Worm (Caenorhabditis elegans) whole organism, L1 larva: ENCODE data around the gene ccep-97.

Experiments used
- C34B4.2 ChIP-seq: sonication (generic microtip); optimal IDR thresholded peaks from 2 replicates; lab custom pipeline; 2017; ENCODE audit warnings: mild to moderate bottlenecking, missing genetic modification characterization, missing compliant biosample characterization
- Y116A8C.19 ChIP-seq: sonication (generic microtip); optimal IDR thresholded peaks from 2 replicates; lab custom pipeline; 2016; ENCODE audit warnings: missing compliant biosample characterization, missing genetic modification characterization, borderline replicate concordance
- aha-1 ChIP-seq: fragments of 150-350 bp; optimal IDR thresholded peaks from 2 replicates; lab custom pipeline; 2014; ENCODE audit warnings: missing biosample characterization, missing genetic modification characterization
- ceh-63 ChIP-seq: fragments of 200-800 bp; sonication (Bioruptor generic); optimal IDR thresholded peaks from 2 replicates; lab custom pipeline; 2018; ENCODE audit warnings: mild to moderate bottlenecking, missing genetic modification characterization, missing compliant biosample characterization
- ceh-8 ChIP-seq: fragments of 200-800 bp; sonication (Bioruptor generic); optimal IDR thresholded peaks from 2 replicates; lab custom pipeline; 2018; ENCODE audit warnings: mild to moderate bottlenecking, missing genetic modification characterization, moderate library complexity, missing compliant biosample characterization
- ceh-88 ChIP-seq: fragments of 200-800 bp; sonication (Bioruptor generic); IDR thresholded peaks from 2 replicates; pipeline ENCODE4 v1.3.6; 2022; ENCODE audit warnings: missing genetic modification characterization, missing compliant biosample characterization
- ces-1 ChIP-seq: fragments of 150-350 bp; optimal IDR thresholded peaks from 2 replicates; lab custom pipeline; 2014; ENCODE audit warnings: missing biosample characterization, missing genetic modification reagents, missing genetic modification characterization
- dpl-1 ChIP-seq, 3 experiments: fragments of 150-350 bp in 2 of 3; sonication (generic microtip) in 1 of 3; optimal IDR thresholded peaks; 2 replicates each; lab custom pipeline; 2014 to 2017; ENCODE audit warnings: missing biosample characterization in 3 of 3, missing genetic modification characterization in 3 of 3, missing genetic modification reagents in 3 of 3
- efl-1 ChIP-seq, 4 experiments: fragments of 150-350 bp; optimal IDR thresholded peaks in 3 of 4; peaks in 1 of 4; 1 replicate in 1 of 4; 2 replicates in 3 of 4; lab custom pipeline; 2014; ENCODE audit warnings: missing biosample characterization in 2 of 4, missing genetic modification characterization in 2 of 4, missing genetic modification reagents in 2 of 4
- egl-13 ChIP-seq: sonication (generic microtip); optimal IDR thresholded peaks from 2 replicates; lab custom pipeline; 2016; ENCODE audit warnings: missing genotype, missing genetic modification reagents, missing genetic modification characterization, missing compliant biosample characterization
- egl-27 ChIP-seq, 2 experiments: fragments of 150-350 bp in 1 of 2; sonication (generic microtip); optimal IDR thresholded peaks; 3 replicates each; lab custom pipeline; 2017 to 2018; ENCODE audit warnings: missing biosample characterization in 2 of 2, missing genetic modification characterization in 2 of 2, missing genetic modification reagents in 2 of 2
- elt-3 ChIP-seq, 6 experiments: fragments of 150-350 bp in 1 of 6; sonication (generic microtip); optimal IDR thresholded peaks; 2 replicates each; lab custom pipeline; 2017 to 2018; ENCODE audit warnings: missing biosample characterization in 6 of 6, missing genetic modification characterization in 6 of 6, inconsistent platforms in 1 of 6
- fkh-4 ChIP-seq: sonication (generic microtip); optimal IDR thresholded peaks from 2 replicates; lab custom pipeline; 2016; ENCODE audit warnings: missing compliant biosample characterization, missing genetic modification characterization, borderline replicate concordance
- fos-1 ChIP-seq: fragments of 150-350 bp; optimal IDR thresholded peaks from 2 replicates; lab custom pipeline; 2014; ENCODE audit warnings: missing biosample characterization, missing genetic modification characterization
- grh-1 ChIP-seq: fragments of 200-800 bp; sonication (Bioruptor generic); IDR thresholded peaks from 2 replicates; pipeline ENCODE4 v1.3.6; 2022; ENCODE audit warnings: missing genetic modification reagents, missing genetic modification characterization, missing compliant biosample characterization
- hlh-17 ChIP-seq: fragments of 200-800 bp; sonication (Bioruptor generic); optimal IDR thresholded peaks from 2 replicates; lab custom pipeline; 2018; ENCODE audit warnings: missing genetic modification characterization, mild to moderate bottlenecking, missing compliant biosample characterization, moderate library complexity, borderline replicate concordance
- isw-1 ChIP-seq: fragments of 200-800 bp; sonication (Bioruptor generic); IDR thresholded peaks from 2 replicates; pipeline ENCODE4 v1.3.6; 2022; ENCODE audit warnings: missing genetic modification characterization, missing compliant biosample characterization
- jun-1 ChIP-seq: fragments of 150-350 bp; optimal IDR thresholded peaks from 2 replicates; lab custom pipeline; 2014; ENCODE audit warnings: missing biosample characterization, missing genetic modification reagents, missing genetic modification characterization
- lin-14 ChIP-seq: fragments of 200-800 bp; sonication (Bioruptor generic); optimal IDR thresholded peaks from 2 replicates; lab custom pipeline; 2018; ENCODE audit warnings: mild to moderate bottlenecking, missing genetic modification characterization, moderate library complexity, missing compliant biosample characterization
- lin-15B ChIP-seq: fragments of 150-350 bp; sonication (generic microtip); optimal IDR thresholded peaks from 3 replicates; lab custom pipeline; 2014; ENCODE audit warnings: missing biosample characterization, missing genetic modification characterization
- lin-35 ChIP-seq, 2 experiments: fragments of 150-350 bp; optimal IDR thresholded peaks; 2 replicates each; lab custom pipeline; 2014; ENCODE audit warnings: missing biosample characterization in 2 of 2, missing genetic modification characterization in 2 of 2, missing genetic modification reagents in 2 of 2
- lir-3 ChIP-seq: sonication (generic microtip); optimal IDR thresholded peaks from 2 replicates; lab custom pipeline; 2016; ENCODE audit warnings: mild to moderate bottlenecking, missing genetic modification characterization, moderate library complexity, missing compliant biosample characterization; ENCODE audit not compliant: poor library complexity
- mab-9 ChIP-seq: fragments of 200-800 bp; sonication (Bioruptor generic); IDR thresholded peaks from 2 replicates; pipeline ENCODE4 v1.3.6; 2022; ENCODE audit warnings: missing genetic modification reagents, missing genetic modification characterization, missing compliant biosample characterization
- mdl-1 ChIP-seq, 2 experiments: fragments of 150-350 bp; optimal IDR thresholded peaks; 2 replicates each; lab custom pipeline; 2014 to 2017; ENCODE audit warnings: missing biosample characterization in 2 of 2, missing genetic modification characterization in 2 of 2, inconsistent platforms in 1 of 2
- mep-1 ChIP-seq: fragments of 150-350 bp; optimal IDR thresholded peaks from 2 replicates; lab custom pipeline; 2014; ENCODE audit warnings: missing biosample characterization, missing genetic modification characterization
- nhr-11 ChIP-seq: fragments of 150-350 bp; optimal IDR thresholded peaks from 2 replicates; lab custom pipeline; 2014; ENCODE audit warnings: missing biosample characterization, missing genetic modification characterization
- nhr-19 ChIP-seq: fragments of 200-800 bp; sonication (Bioruptor generic); conservative IDR thresholded peaks from 2 replicates; pipeline ENCODE4 v1.3.6; 2022; ENCODE audit warnings: missing genetic modification characterization, missing compliant biosample characterization
- nhr-237 ChIP-seq: fragments of 150-350 bp; optimal IDR thresholded peaks from 2 replicates; lab custom pipeline; 2014; ENCODE audit warnings: missing biosample characterization, missing genetic modification characterization
- nhr-47 ChIP-seq: sonication (generic microtip); optimal IDR thresholded peaks from 2 replicates; lab custom pipeline; 2016; ENCODE audit warnings: mild to moderate bottlenecking, missing genetic modification characterization, moderate library complexity, missing compliant biosample characterization
- nhr-71 ChIP-seq: sonication (generic microtip); optimal IDR thresholded peaks from 2 replicates; lab custom pipeline; 2016; ENCODE audit warnings: mild to moderate bottlenecking, missing genetic modification characterization, moderate library complexity, missing compliant biosample characterization
- nhr-85 ChIP-seq: sonication (generic microtip); peaks from one replicate; lab custom pipeline; 2016; ENCODE audit warnings: missing genetic modification characterization, inconsistent platforms, missing compliant biosample characterization
- nhr-90 ChIP-seq: sonication (generic microtip); optimal IDR thresholded peaks from 2 replicates; lab custom pipeline; 2016; ENCODE audit warnings: mild to moderate bottlenecking, missing genetic modification characterization, missing compliant biosample characterization; ENCODE audit not compliant: poor library complexity
- rnt-1 ChIP-seq: sonication (generic microtip); optimal IDR thresholded peaks from 2 replicates; lab custom pipeline; 2016; ENCODE audit warnings: mild to moderate bottlenecking, missing genetic modification characterization, moderate library complexity, missing compliant biosample characterization
- skn-1 ChIP-seq: fragments of 150-350 bp; optimal IDR thresholded peaks from 2 replicates; lab custom pipeline; 2014; ENCODE audit warnings: missing biosample characterization, missing genetic modification characterization
- snpc-4 ChIP-seq: fragments of 150-350 bp; optimal IDR thresholded peaks from 2 replicates; lab custom pipeline; 2014; ENCODE audit warnings: missing biosample characterization, missing genetic modification characterization
- sup-37 ChIP-seq: fragments of 200-800 bp; sonication (Bioruptor generic); optimal IDR thresholded peaks from 2 replicates; lab custom pipeline; 2018; ENCODE audit warnings: mild to moderate bottlenecking, missing genetic modification characterization, missing compliant biosample characterization
- unc-130 ChIP-seq: fragments of 150-350 bp; optimal IDR thresholded peaks from 2 replicates; lab custom pipeline; 2017; ENCODE audit warnings: missing biosample characterization, missing genetic modification characterization, inconsistent platforms
- unc-30 ChIP-seq: sonication (generic microtip); optimal IDR thresholded peaks from 2 replicates; lab custom pipeline; 2017; ENCODE audit warnings: missing biosample characterization, missing genetic modification characterization
- unc-62 ChIP-seq: fragments of 150-350 bp; optimal IDR thresholded peaks from 2 replicates; lab custom pipeline; 2014; ENCODE audit warnings: missing biosample characterization, missing genetic modification reagents, missing genetic modification characterization
- xbp-1 ChIP-seq: sonication (generic microtip); optimal IDR thresholded peaks from 2 replicates; lab custom pipeline; 2016; ENCODE audit warnings: missing genetic modification characterization, missing compliant biosample characterization

Gene ccep-97

ce11 chrV:4841179-4841578 lies 22.7 kb upstream of the ccep-97 start, which contains the start of gene cwp-1:
Gene cwp-1, minus strand, starts transcription at chrV:4841279.
- TF ChIP-seq hlh-17 (GFP tag; lab: Kevin White, UChicago) (no peak), fos-1 (tag; lab: Kevin White, UChicago) (no peak), unc-30 (tag; lab: Kevin White, UChicago) (no peak), isw-1 (GFP tag; lab: Robert Waterston, UW) (no peak), sup-37 (GFP tag; lab: Kevin White, UChicago) (no peak), fkh-4 (tag; lab: Kevin White, UChicago) (no peak), efl-1 (optimal IDR thresholded peaks at IDR 0.05; lab: Kevin White, UChicago) (no peak), efl-1 (GFP tag; optimal IDR thresholded peaks at IDR 0.05 in 1 of 2; lab: Kevin White, UChicago) (no peak), nhr-11 (no peak), ceh-63 (no peak), Y116A8C.19 (tag; lab: Kevin White, UChicago) (no peak), mdl-1 (tag; optimal IDR thresholded peaks at IDR 0.05; lab: Kevin White, UChicago) (no peak), dpl-1 (GFP tag; optimal IDR thresholded peaks at IDR 0.05; lab: Kevin White, UChicago) (no peak), nhr-47 (tag; lab: Kevin White, UChicago) (no peak), ceh-8 (GFP tag; lab: Kevin White, UChicago) (no peak)

- TF ChIP-seq nhr-90 (tag; lab: Kevin White, UChicago) (no peak), elt-3 (tag; optimal IDR thresholded peaks at IDR 0.05; lab: Kevin White, UChicago) (peak in 1 of 6 experiments; percentile 29), nhr-85 (tag; lab: Kevin White, UChicago) (peak; percentile 55)
- TF ChIP-seq, all 84 proteins: peak for 2
Measured at ce11 chrV:4839913-4840312, 21.4 kb upstream of the ccep-97 start, which contains the start of gene nas-9. Gene nas-9, minus strand, starts transcription at chrV:4840013.

ce11 chrV:4834277-4834676 lies 15.8 kb upstream of the ccep-97 start, which contains the start of gene C37H5.14:
Gene C37H5.14, minus strand, starts transcription at chrV:4834377.
- TF ChIP-seq efl-1 (optimal IDR thresholded peaks at IDR 0.05; lab: Kevin White, UChicago) (no peak), efl-1 (GFP tag; optimal IDR thresholded peaks at IDR 0.05 in 1 of 2; lab: Kevin White, UChicago) (peak in 1 of 2 experiments; percentile 47), C34B4.2 (tag; lab: Kevin White, UChicago) (no peak)

ce11 chrV:4826710-4827380 lies 8.4 kb upstream of the ccep-97 start, which contains the start of the genes hsp-6 and C37H5.5:
Gene hsp-6, minus strand, starts transcription at chrV:4826760.
Gene C37H5.5, plus strand, starts transcription at chrV:4827360.
- TF ChIP-seq egl-13 (peak; percentile 53), skn-1 (tag; lab: Kevin White, UChicago) (peak; percentile 92), snpc-4 (tag; lab: Kevin White, UChicago) (peak; percentile 72), unc-30 (tag; lab: Kevin White, UChicago) (no peak), nhr-11 (no peak), lin-35 (GFP tag; optimal IDR thresholded peaks at IDR 0.05; lab: Kevin White, UChicago) (peak; percentile 66 to 84), mab-9 (GFP tag; lab: Robert Waterston, UW) (peak; percentile 18; the same call in 1 of the 2 replicates), xbp-1 (peak; percentile 72), isw-1 (GFP tag; lab: Robert Waterston, UW) (peak; percentile 84), jun-1 (peak; percentile 27), rnt-1 (tag; lab: Kevin White, UChicago) (peak; percentile 84), egl-27 (tag; optimal IDR thresholded peaks at IDR 0.05; lab: Kevin White, UChicago) (no peak), lin-15B (tag; lab: Kevin White, UChicago) (peak; percentile 78), Y116A8C.19 (tag; lab: Kevin White, UChicago) (no peak), elt-3 (tag; optimal IDR thresholded peaks at IDR 0.05; lab: Kevin White, UChicago) (peak in 2 of 6 experiments; percentile 23 to 82), dpl-1 (GFP tag; optimal IDR thresholded peaks at IDR 0.05; lab: Kevin White, UChicago) (peak; percentile 59 to 77 (median 74)), nhr-85 (tag; lab: Kevin White, UChicago) (peak; percentile 88), aha-1 (tag; lab: Kevin White, UChicago) (no peak), nhr-19 (GFP tag; lab: Robert Waterston, UW) (peak; percentile 75), mep-1 (tag; lab: Kevin White, UChicago) (peak; percentile 83), nhr-71 (peak; percentile 91), fos-1 (tag; lab: Kevin White, UChicago) (peak; percentile 10), nhr-237 (peak; percentile 25), unc-62 (GFP tag; lab: Kevin White, UChicago) (no peak), fkh-4 (tag; lab: Kevin White, UChicago) (no peak), ceh-88 (GFP tag; lab: Robert Waterston, UW) (no peak), lir-3 (no peak), efl-1 (optimal IDR thresholded peaks at IDR 0.05; lab: Kevin White, UChicago) (peak; percentile 78 to 83), efl-1 (GFP tag; optimal IDR thresholded peaks at IDR 0.05 in 1 of 2; lab: Kevin White, UChicago) (peak; percentile 67 to 97), ces-1 (GFP tag; lab: Kevin White, UChicago) (no peak), lin-14 (GFP tag; lab: Kevin White, UChicago) (no peak), unc-130 (peak; percentile 75), grh-1 (GFP tag; lab: Robert Waterston, UW) (peak; percentile 69)
